Fruit fly (Drosophila melanogaster) whole organism, embryonic: ENCODE measurements around the gene Ero1L.

Source experiments
- Asciz ChIP-seq: fragments of 200-800 bp; sonication (Bioruptor generic); optimal IDR thresholded peaks from 2 replicates; lab custom pipeline; 2017; ENCODE audit warnings: missing biosample characterization, mild to moderate bottlenecking, missing genetic modification characterization, missing genetic modification reagents
- BEAF-32 ChIP-seq: fragments of 200-800 bp; sonication (Bioruptor generic); optimal IDR thresholded peaks from 3 replicates; lab custom pipeline; 2017; ENCODE audit warnings: missing biosample characterization, missing genetic modification characterization, mild to moderate bottlenecking, moderate library complexity, missing genetic modification reagents
- BtbVII ChIP-seq: fragments of 200-800 bp; sonication (Bioruptor generic); optimal IDR thresholded peaks from 3 replicates; lab custom pipeline; 2017; ENCODE audit warnings: missing biosample characterization, mild to moderate bottlenecking, missing genetic modification characterization
- CG10431 ChIP-seq: fragments of 200-800 bp; sonication (Bioruptor generic); optimal IDR thresholded peaks from 3 replicates; lab custom pipeline; 2018; ENCODE audit warnings: missing biosample characterization, mild to moderate bottlenecking, missing genetic modification characterization
- CG10654 ChIP-seq: fragments of 200-800 bp; sonication (Bioruptor generic); optimal IDR thresholded peaks from 2 replicates; lab custom pipeline; 2016; ENCODE audit warnings: missing biosample characterization, missing genetic modification characterization
- CG11723 ChIP-seq: fragments of 200-800 bp; sonication (Bioruptor generic); optimal IDR thresholded peaks from 2 replicates; lab custom pipeline; 2017; ENCODE audit warnings: missing biosample characterization, mild to moderate bottlenecking, missing genetic modification characterization
- CG12236 ChIP-seq: fragments of 200-800 bp; sonication (Bioruptor generic); optimal IDR thresholded peaks from 2 replicates; lab custom pipeline; 2016; ENCODE audit warnings: missing biosample characterization, missing genetic modification characterization
- CG1233 ChIP-seq: fragments of 200-800 bp; sonication (Bioruptor generic); optimal IDR thresholded peaks from 4 replicates; lab custom pipeline; 2018; ENCODE audit warnings: missing biosample characterization, mild to moderate bottlenecking, missing genetic modification characterization
- CG13894 ChIP-seq: fragments of 200-800 bp; sonication (Bioruptor generic); optimal IDR thresholded peaks from 3 replicates; lab custom pipeline; 2018; ENCODE audit warnings: missing biosample characterization, mild to moderate bottlenecking, missing genetic modification characterization, moderate library complexity
- CG17361 ChIP-seq: fragments of 200-800 bp; sonication (Bioruptor generic); IDR thresholded peaks from 3 replicates; pipeline ENCODE4 v1.3.6; 2022; ENCODE audit warnings: missing biosample characterization, missing genetic modification characterization
- CG17568 ChIP-seq: fragments of 200-800 bp; sonication (Bioruptor generic); optimal IDR thresholded peaks from 2 replicates; lab custom pipeline; 2018; ENCODE audit warnings: missing biosample characterization, mild to moderate bottlenecking, missing genetic modification characterization, moderate library complexity
- CG1832 ChIP-seq: fragments of 200-800 bp; sonication (Bioruptor generic); optimal IDR thresholded peaks from 2 replicates; lab custom pipeline; 2017; ENCODE audit warnings: missing biosample characterization, mild to moderate bottlenecking, missing genetic modification characterization, inconsistent platforms
- CG18476 ChIP-seq: fragments of 200-800 bp; sonication (Bioruptor generic); optimal IDR thresholded peaks from 2 replicates; lab custom pipeline; 2016; ENCODE audit warnings: missing biosample characterization, mild to moderate bottlenecking, missing genetic modification characterization
- CG31224 ChIP-seq: fragments of 200-800 bp; sonication (Bioruptor generic); IDR thresholded peaks from 2 replicates; pipeline ENCODE4 v1.3.6; 2022; ENCODE audit warnings: missing biosample characterization, missing genetic modification characterization
- CG31365 ChIP-seq: fragments of 200-800 bp; sonication (Bioruptor generic); optimal IDR thresholded peaks from 2 replicates; lab custom pipeline; 2018; ENCODE audit warnings: missing biosample characterization, mild to moderate bottlenecking, missing genetic modification characterization
- CG33213 ChIP-seq: fragments of 200-800 bp; sonication (Bioruptor generic); optimal IDR thresholded peaks from 3 replicates; lab custom pipeline; 2016; ENCODE audit warnings: missing biosample characterization, missing genetic modification characterization
- CG5953 ChIP-seq: fragments of 200-800 bp; sonication (Bioruptor generic); IDR thresholded peaks from 2 replicates; pipeline ENCODE4 v1.3.6; 2022; ENCODE audit warnings: missing biosample characterization, missing genetic modification characterization
- CG6254 ChIP-seq: fragments of 200-800 bp; sonication (Bioruptor generic); optimal IDR thresholded peaks from 3 replicates; lab custom pipeline; 2017; ENCODE audit warnings: mild to moderate bottlenecking, missing biosample characterization, missing genetic modification reagents, missing genetic modification characterization
- CG7839 ChIP-seq: fragments of 200-800 bp; sonication (Bioruptor generic); optimal IDR thresholded peaks from 3 replicates; lab custom pipeline; 2018; ENCODE audit warnings: missing biosample characterization, mild to moderate bottlenecking, missing genetic modification characterization, moderate library complexity
- CG8388 ChIP-seq: fragments of 200-800 bp; sonication (Bioruptor generic); optimal IDR thresholded peaks from 2 replicates; lab custom pipeline; 2019; ENCODE audit warnings: missing biosample characterization, mild to moderate bottlenecking, missing genetic modification characterization, moderate library complexity
- CG9817 ChIP-seq: fragments of 200-800 bp; sonication (Bioruptor generic); optimal IDR thresholded peaks from 2 replicates; lab custom pipeline; 2018; ENCODE audit warnings: missing biosample characterization, mild to moderate bottlenecking, missing genetic modification characterization, moderate library complexity
- CrebB ChIP-seq: fragments of 200-800 bp; sonication (Bioruptor generic); optimal IDR thresholded peaks from 3 replicates; lab custom pipeline; 2018; ENCODE audit warnings: missing biosample characterization, mild to moderate bottlenecking, missing genetic modification characterization
- Fer2 ChIP-seq: fragments of 200-800 bp; sonication (Bioruptor generic); optimal IDR thresholded peaks from 2 replicates; lab custom pipeline; 2018; ENCODE audit warnings: missing biosample characterization, mild to moderate bottlenecking, missing genetic modification characterization, moderate library complexity
- Fer3 ChIP-seq: fragments of 200-800 bp; sonication (Bioruptor generic); optimal IDR thresholded peaks from 2 replicates; lab custom pipeline; 2018; ENCODE audit warnings: missing biosample characterization, mild to moderate bottlenecking, missing genetic modification characterization, moderate library complexity
- GATAe ChIP-seq: fragments of 200-800 bp; sonication (Bioruptor generic); conservative IDR thresholded peaks from 2 replicates; pipeline ENCODE4 v1.3.6; 2022; ENCODE audit warnings: missing biosample characterization, missing genetic modification characterization
- Gug ChIP-seq: fragments of 200-800 bp; sonication (Bioruptor generic); IDR thresholded peaks from 4 replicates; pipeline ENCODE4 v1.3.6; 2022; ENCODE audit warnings: missing biosample characterization, missing genetic modification characterization
- Hr51 ChIP-seq, 2 experiments: fragments of 200-800 bp; sonication (Bioruptor generic); optimal IDR thresholded peaks; 2 replicates in 1 of 2; 3 replicates in 1 of 2; lab custom pipeline; 2016 to 2018; ENCODE audit warnings: missing biosample characterization in 2 of 2, missing genetic modification characterization in 2 of 2, mild to moderate bottlenecking in 1 of 2, moderate library complexity in 1 of 2
- Hsf ChIP-seq: fragments of 200-800 bp; sonication (Bioruptor generic); optimal IDR thresholded peaks from 3 replicates; lab custom pipeline; 2016; ENCODE audit warnings: missing biosample characterization, missing genetic modification characterization
- MESR4 ChIP-seq: fragments of 200-800 bp; sonication (Bioruptor generic); optimal IDR thresholded peaks from 2 replicates; lab custom pipeline; 2018; ENCODE audit warnings: missing biosample characterization, mild to moderate bottlenecking, missing genetic modification characterization, moderate library complexity
- Meics ChIP-seq: fragments of 200-800 bp; sonication (Bioruptor generic); optimal IDR thresholded peaks from 2 replicates; lab custom pipeline; 2017; ENCODE audit warnings: missing biosample characterization, mild to moderate bottlenecking, missing genetic modification characterization
- bbx ChIP-seq: fragments of 200-800 bp; sonication (Bioruptor generic); IDR thresholded peaks from 2 replicates; pipeline ENCODE4 v1.3.6; 2022; ENCODE audit warnings: missing biosample characterization, missing genetic modification characterization; ENCODE audit not compliant: partially characterized antibody
- br ChIP-seq: fragments of >200 bp; optimal IDR thresholded peaks from 2 replicates; lab custom pipeline; 2017
- cwo ChIP-seq: fragments of 200-800 bp; sonication (Bioruptor generic); optimal IDR thresholded peaks from 3 replicates; lab custom pipeline; 2017; ENCODE audit warnings: missing biosample characterization, missing genetic modification characterization, mild to moderate bottlenecking, moderate library complexity, missing genetic modification reagents
- en ChIP-seq: fragments of 200-800 bp; sonication (Bioruptor generic); optimal IDR thresholded peaks from 2 replicates; lab custom pipeline; 2016; ENCODE audit warnings: missing biosample characterization, missing genetic modification characterization
- ftz-f1 ChIP-seq: fragments of 200-800 bp; sonication (Bioruptor generic); optimal IDR thresholded peaks from 2 replicates; lab custom pipeline; 2016; ENCODE audit warnings: missing biosample characterization, missing genetic modification characterization
- gem ChIP-seq: fragments of 200-800 bp; sonication (Bioruptor generic); optimal IDR thresholded peaks from 2 replicates; lab custom pipeline; 2019; ENCODE audit warnings: missing biosample characterization, mild to moderate bottlenecking, missing genetic modification characterization, moderate library complexity
- gsb ChIP-seq: fragments of 200-800 bp; sonication (Bioruptor generic); IDR thresholded peaks from 2 replicates; pipeline ENCODE4 v1.3.6; 2022; ENCODE audit warnings: missing biosample characterization, missing genetic modification characterization
- hb ChIP-seq: fragments of 200-800 bp; sonication (Bioruptor generic); IDR thresholded peaks from 3 replicates; pipeline ENCODE4 v1.3.6; 2022; ENCODE audit warnings: missing biosample characterization, missing genetic modification characterization; ENCODE audit not compliant: partially characterized antibody
- klu ChIP-seq: fragments of 200-800 bp; sonication (Bioruptor generic); IDR thresholded peaks from 2 replicates; pipeline ENCODE4 v1.3.6; 2022; ENCODE audit warnings: missing biosample characterization, missing genetic modification characterization
- nerfin-1 ChIP-seq: fragments of 200-800 bp; sonication (Bioruptor generic); optimal IDR thresholded peaks from 3 replicates; lab custom pipeline; 2019; ENCODE audit warnings: missing biosample characterization, mild to moderate bottlenecking, missing genetic modification characterization, moderate library complexity
- nerfin-2 ChIP-seq: fragments of 200-800 bp; sonication (Bioruptor generic); IDR thresholded peaks from 2 replicates; pipeline ENCODE4 v1.3.6; 2022; ENCODE audit warnings: missing biosample characterization, missing genetic modification characterization; ENCODE audit not compliant: partially characterized antibody
- pb ChIP-seq: fragments of 200-800 bp; sonication (Bioruptor generic); optimal IDR thresholded peaks from 3 replicates; lab custom pipeline; 2016; ENCODE audit warnings: missing biosample characterization, missing genetic modification characterization
- pho ChIP-seq: fragments of 200-800 bp; sonication (Bioruptor generic); optimal IDR thresholded peaks from 2 replicates; lab custom pipeline; 2016; ENCODE audit warnings: missing biosample characterization, missing genetic modification characterization
- pum ChIP-seq: fragments of 200-800 bp; sonication (Bioruptor generic); optimal IDR thresholded peaks from 2 replicates; lab custom pipeline; 2016; ENCODE audit warnings: missing biosample characterization, missing genetic modification characterization
- run ChIP-seq: fragments of 200-800 bp; sonication (Bioruptor generic); optimal IDR thresholded peaks from 3 replicates; lab custom pipeline; 2018; ENCODE audit warnings: missing biosample characterization, mild to moderate bottlenecking, missing genetic modification characterization
- slbo ChIP-seq: fragments of 200-800 bp; sonication (Bioruptor generic); IDR thresholded peaks from 2 replicates; pipeline ENCODE4 v1.3.6; 2022; ENCODE audit warnings: missing biosample characterization, missing genetic modification characterization
- slp2 ChIP-seq: fragments of 200-800 bp; sonication (Bioruptor generic); optimal IDR thresholded peaks from 2 replicates; lab custom pipeline; 2016; ENCODE audit warnings: missing biosample characterization, missing genetic modification characterization
- tgo ChIP-seq: fragments of 200-800 bp; sonication (Bioruptor generic); IDR thresholded peaks from 3 replicates; pipeline ENCODE4 v1.3.6; 2022; ENCODE audit warnings: missing biosample characterization, missing genetic modification characterization
- wdn ChIP-seq: fragments of 200-800 bp; sonication (Bioruptor generic); IDR thresholded peaks from 2 replicates; pipeline ENCODE4 v1.3.6; 2022; ENCODE audit warnings: missing biosample characterization, missing genetic modification characterization
- wek ChIP-seq: fragments of 200-800 bp; sonication (Bioruptor generic); optimal IDR thresholded peaks from 3 replicates; lab custom pipeline; 2018; ENCODE audit warnings: missing biosample characterization, mild to moderate bottlenecking, missing genetic modification characterization, moderate library complexity

Gene Ero1L

dm6 chr3L:4122185-4122767 lies 47.9 kb upstream of the Ero1L start, which contains the start of gene Chd64 (continued):
- TF ChIP-seq Meics, result peak; percentile 58
- no peak for TF ChIP-seq CG10431 (GFP tag; lab: Kevin White, UChicago)
- no peak for TF ChIP-seq Gug (GFP tag; lab: Robert Waterston, UW)
- TF ChIP-seq CG10654 (GFP tag; lab: Kevin White, UChicago), result no peak
- TF ChIP-seq CG17361 (GFP tag; lab: Robert Waterston, UW), result no peak
- TF ChIP-seq CG8388 (GFP tag; lab: Kevin White, UChicago), result no peak
- peak; percentile 23 for TF ChIP-seq Hsf (GFP tag; lab: Kevin White, UChicago)
- TF ChIP-seq tgo (GFP tag; lab: Robert Waterston, UW), result peak; percentile 46; the same call in 1 of the 3 replicates
- TF ChIP-seq wdn (GFP tag; lab: Robert Waterston, UW), result no peak
- no peak for TF ChIP-seq GATAe
- peak; percentile 19 for TF ChIP-seq CG11723 (GFP tag; lab: Kevin White, UChicago)
- peak; percentile 10 for TF ChIP-seq MESR4 (GFP tag; lab: Kevin White, UChicago)
- TF ChIP-seq Fer3 (tag; lab: Kevin White, UChicago), result peak; percentile 40
- TF ChIP-seq pum (GFP tag; lab: Kevin White, UChicago), result no peak
- TF ChIP-seq bbx, result peak; percentile 46
- TF ChIP-seq CG13894 (tag; lab: Kevin White, UChicago), result peak; percentile 65
- TF ChIP-seq hb (GFP tag; lab: Robert Waterston, UW), result no peak
- TF ChIP-seq gem, result peak; percentile 61
- TF ChIP-seq run (tag; lab: Kevin White, UChicago), result no peak
- TF ChIP-seq CG12236 (GFP tag; lab: Kevin White, UChicago), result no peak
- no peak for TF ChIP-seq Fer2 (tag; lab: Kevin White, UChicago)
- peak; percentile 36 for TF ChIP-seq CrebB (tag; lab: Kevin White, UChicago)
- TF ChIP-seq CG31224 (GFP tag; lab: Robert Waterston, UW), result no peak
- no peak for TF ChIP-seq br
- TF ChIP-seq CG6254, result peak; percentile 1
- TF ChIP-seq gsb (GFP tag; lab: Robert Waterston, UW), result peak; percentile 29; the same call in 1 of the 2 replicates
- TF ChIP-seq Hr51 (GFP tag; optimal IDR thresholded peaks at IDR 0.05; lab: Kevin White, UChicago), result no peak
- peak; percentile 6 for TF ChIP-seq CG18476
- TF ChIP-seq Asciz, result peak; percentile 24
- no peak for TF ChIP-seq CG31365 (tag; lab: Kevin White, UChicago)
- TF ChIP-seq klu (GFP tag; lab: Robert Waterston, UW), result no peak
- peak; percentile 62 for TF ChIP-seq CG17568 (GFP tag; lab: Kevin White, UChicago)
- no peak for TF ChIP-seq en
- no peak for TF ChIP-seq CG5953
- no peak for TF ChIP-seq CG1832
- no peak for TF ChIP-seq CG7839 (tag; lab: Kevin White, UChicago)
- no peak for TF ChIP-seq CG33213 (GFP tag; lab: Kevin White, UChicago)
- no peak for TF ChIP-seq nerfin-2 (GFP tag; lab: Robert Waterston, UW)
- TF ChIP-seq wek (GFP tag; lab: Kevin White, UChicago), result no peak
- TF ChIP-seq slp2 (GFP tag; lab: Kevin White, UChicago), result no peak
- peak; percentile 89 for TF ChIP-seq BtbVII (GFP tag; lab: Kevin White, UChicago)
- no peak for TF ChIP-seq CG1233 (GFP tag; lab: Kevin White, UChicago)
- peak; percentile 43 for TF ChIP-seq ftz-f1 (GFP tag; lab: Kevin White, UChicago)
- TF ChIP-seq pb (GFP tag; lab: Kevin White, UChicago), result peak; percentile 7
- peak; percentile 65 for TF ChIP-seq cwo
- TF ChIP-seq slbo (GFP tag; lab: Robert Waterston, UW), result peak; percentile 36
- TF ChIP-seq CG9817 (tag; lab: Kevin White, UChicago), result no peak
- TF ChIP-seq nerfin-1, result no peak
- peak; percentile 35 for TF ChIP-seq pho (GFP tag; lab: Kevin White, UChicago)
- TF ChIP-seq BEAF-32 (GFP tag; lab: Kevin White, UChicago), result peak; percentile 10
